Worm (Caenorhabditis elegans) whole organism, young adult: ENCODE results near the gene C25H3.17.

Experiments
- B0261.1 ChIP-seq: sonication (generic microtip); optimal IDR thresholded peaks from 2 replicates; lab custom pipeline; 2016; ENCODE audit warnings: mild to moderate bottlenecking, missing genetic modification characterization, moderate library complexity, missing compliant biosample characterization
- B0336.3 ChIP-seq: fragments of 200-800 bp; sonication (Bioruptor generic); IDR thresholded peaks from 2 replicates; pipeline ENCODE4 v1.3.6; 2022; ENCODE audit warnings: missing genetic modification characterization, missing compliant biosample characterization
- F22D6.2 ChIP-seq: sonication (generic microtip); optimal IDR thresholded peaks from 2 replicates; lab custom pipeline; 2016; ENCODE audit warnings: mild to moderate bottlenecking, missing genetic modification characterization, missing compliant biosample characterization
- F39B2.1 ChIP-seq: fragments of 200-800 bp; sonication (Bioruptor generic); IDR thresholded peaks from 2 replicates; pipeline ENCODE4 v1.3.6; 2022; ENCODE audit warnings: missing genetic modification reagents, missing genetic modification characterization, missing compliant biosample characterization
- F49E8.2 ChIP-seq: sonication (generic microtip); optimal IDR thresholded peaks from 3 replicates; lab custom pipeline; 2017; ENCODE audit warnings: missing genetic modification characterization, mild to moderate bottlenecking, missing compliant biosample characterization, antibody characterized with exemption, moderate library complexity; ENCODE audit not compliant: insufficient read depth
- F57A8.1 ChIP-seq: fragments of 200-800 bp; sonication (Bioruptor generic); optimal IDR thresholded peaks from 2 replicates; lab custom pipeline; 2018; ENCODE audit warnings: mild to moderate bottlenecking, missing genetic modification characterization, moderate library complexity, missing compliant biosample characterization
- T07F8.4 ChIP-seq: sonication (generic microtip); optimal IDR thresholded peaks from 2 replicates; lab custom pipeline; 2016; ENCODE audit warnings: mild to moderate bottlenecking, missing genetic modification characterization, moderate library complexity, missing compliant biosample characterization
- Y53G8AR.9 ChIP-seq: fragments of 200-800 bp; sonication (Bioruptor generic); conservative IDR thresholded peaks from 2 replicates; pipeline ENCODE4 v1.3.6; 2022; ENCODE audit warnings: missing genetic modification reagents, missing genetic modification characterization, missing compliant biosample characterization
- Y95B8A.8 ChIP-seq: fragments of 200-800 bp; sonication (Bioruptor generic); IDR thresholded peaks from 2 replicates; pipeline ENCODE4 v1.3.6; 2022; ENCODE audit warnings: missing genetic modification reagents, missing genetic modification characterization, missing compliant biosample characterization
- atf-7 ChIP-seq: sonication (generic microtip); optimal IDR thresholded peaks from 2 replicates; lab custom pipeline; 2017; ENCODE audit warnings: mild to moderate bottlenecking, missing genetic modification characterization, missing compliant biosample characterization
- ccch-3 ChIP-seq: fragments of 200-800 bp; sonication (Bioruptor generic); optimal IDR thresholded peaks from 2 replicates; lab custom pipeline; 2018; ENCODE audit warnings: mild to moderate bottlenecking, missing genetic modification characterization, missing compliant biosample characterization
- cebp-1 ChIP-seq, 2 experiments: fragments of 200-800 bp in 1 of 2; sonication (Bioruptor generic) in 1 of 2; sonication (generic microtip) in 1 of 2; IDR thresholded peaks in 1 of 2; optimal IDR thresholded peaks in 1 of 2; 2 replicates each; pipeline versions ENCODE4 v1.3.6 to Lab custom; 2017 to 2022; ENCODE audit warnings: missing compliant biosample characterization in 2 of 2, missing genetic modification characterization in 2 of 2, mild to moderate bottlenecking in 1 of 2, missing genetic modification reagents in 1 of 2, moderate library complexity in 1 of 2
- cebp-2 ChIP-seq: fragments of 200-800 bp; sonication (Bioruptor generic); IDR thresholded peaks from 2 replicates; pipeline ENCODE4 v1.3.6; 2022; ENCODE audit warnings: missing genetic modification characterization, missing compliant biosample characterization
- ceh-100 ChIP-seq: fragments of 200-800 bp; sonication (Bioruptor generic); IDR thresholded peaks from 2 replicates; pipeline ENCODE4 v1.3.6; 2022; ENCODE audit warnings: missing genetic modification reagents, missing genetic modification characterization, missing compliant biosample characterization
- ceh-40 ChIP-seq: fragments of 200-800 bp; sonication (Bioruptor generic); IDR thresholded peaks from 2 replicates; pipeline ENCODE4 v1.3.6; 2022; ENCODE audit warnings: missing genetic modification characterization, missing compliant biosample characterization
- chd-7 ChIP-seq: sonication (generic microtip); optimal IDR thresholded peaks from 2 replicates; lab custom pipeline; 2016; ENCODE audit warnings: mild to moderate bottlenecking, missing genetic modification characterization, moderate library complexity, missing compliant biosample characterization
- dox-1 ChIP-seq: fragments of 200-800 bp; sonication (Bioruptor generic); IDR thresholded peaks from 2 replicates; pipeline ENCODE4 v1.3.6; 2022; ENCODE audit warnings: missing genetic modification reagents, missing genetic modification characterization, missing compliant biosample characterization
- dpff-1 ChIP-seq: sonication (generic microtip); optimal IDR thresholded peaks from 2 replicates; lab custom pipeline; 2017; ENCODE audit warnings: mild to moderate bottlenecking, missing genetic modification characterization, missing compliant biosample characterization
- ekl-4 ChIP-seq: fragments of 200-800 bp; sonication (Bioruptor generic); IDR thresholded peaks from 2 replicates; pipeline ENCODE4 v1.3.6; 2022; ENCODE audit warnings: missing genetic modification reagents, missing genetic modification characterization, missing compliant biosample characterization
- him-1 ChIP-seq: sonication (generic microtip); optimal IDR thresholded peaks from 2 replicates; lab custom pipeline; 2016; ENCODE audit warnings: missing genotype, missing genetic modification reagents, missing genetic modification characterization, missing compliant biosample characterization
- hlh-26 ChIP-seq: fragments of 200-800 bp; sonication (Bioruptor generic); conservative IDR thresholded peaks from 2 replicates; pipeline ENCODE4 v1.3.6; 2022; ENCODE audit warnings: missing genetic modification reagents, missing genetic modification characterization, missing compliant biosample characterization
- hmg-20 ChIP-seq: fragments of 200-800 bp; sonication (Bioruptor generic); IDR thresholded peaks from 2 replicates; pipeline ENCODE4 v1.3.6; 2022; ENCODE audit warnings: missing genetic modification reagents, missing genetic modification characterization, missing compliant biosample characterization
- lag-1 ChIP-seq: fragments of 200-800 bp; sonication (Bioruptor generic); IDR thresholded peaks from 2 replicates; pipeline ENCODE4 v1.3.6; 2022; ENCODE audit warnings: missing genetic modification reagents, missing genetic modification characterization, missing compliant biosample characterization
- let-526 ChIP-seq: fragments of 200-800 bp; sonication (Bioruptor generic); IDR thresholded peaks from 2 replicates; pipeline ENCODE4 v1.3.6; 2022; ENCODE audit warnings: missing genetic modification reagents, missing genetic modification characterization, missing compliant biosample characterization
- lin-26 ChIP-seq: fragments of 200-800 bp; sonication (Bioruptor generic); IDR thresholded peaks from 2 replicates; pipeline ENCODE4 v1.3.6; 2022; ENCODE audit warnings: missing genetic modification reagents, missing genetic modification characterization, missing compliant biosample characterization
- lin-54 ChIP-seq: fragments of 200-800 bp; sonication (Bioruptor generic); optimal IDR thresholded peaks from 2 replicates; lab custom pipeline; 2018; ENCODE audit warnings: mild to moderate bottlenecking, missing genetic modification characterization, missing compliant biosample characterization
- lir-1 ChIP-seq: fragments of 200-800 bp; sonication (Bioruptor generic); conservative IDR thresholded peaks from 2 replicates; pipeline ENCODE4 v1.3.6; 2022; ENCODE audit warnings: missing genetic modification reagents, missing genetic modification characterization, missing compliant biosample characterization
- lsl-1 ChIP-seq: fragments of 200-800 bp; sonication (Bioruptor generic); optimal IDR thresholded peaks from 2 replicates; lab custom pipeline; 2018; ENCODE audit warnings: mild to moderate bottlenecking, missing genetic modification characterization, moderate library complexity, missing compliant biosample characterization
- lsy-27 ChIP-seq: sonication (generic microtip); optimal IDR thresholded peaks from 2 replicates; lab custom pipeline; 2017; ENCODE audit warnings: missing genetic modification characterization, mild to moderate bottlenecking, missing compliant biosample characterization, antibody characterized with exemption, missing genotype, borderline replicate concordance; ENCODE audit not compliant: insufficient read depth
- madf-10 ChIP-seq: sonication (generic microtip); optimal IDR thresholded peaks from 2 replicates; lab custom pipeline; 2016; ENCODE audit warnings: mild to moderate bottlenecking, missing genetic modification characterization, missing compliant biosample characterization
- madf-6 ChIP-seq: fragments of 200-800 bp; sonication (Bioruptor generic); IDR thresholded peaks from 2 replicates; pipeline ENCODE4 v1.3.6; 2022; ENCODE audit warnings: missing genetic modification reagents, missing genetic modification characterization, missing compliant biosample characterization
- mel-28 ChIP-seq: sonication (generic microtip); optimal IDR thresholded peaks from 2 replicates; lab custom pipeline; 2016; ENCODE audit warnings: borderline replicate concordance, mild to moderate bottlenecking, missing genetic modification characterization, missing compliant biosample characterization
- mxl-1 ChIP-seq: sonication (generic microtip); optimal IDR thresholded peaks from 2 replicates; lab custom pipeline; 2016; ENCODE audit warnings: missing genetic modification characterization, missing compliant biosample characterization
- nhr-120 ChIP-seq: fragments of 200-800 bp; sonication (Bioruptor generic); IDR thresholded peaks from 2 replicates; pipeline ENCODE4 v1.3.6; 2022; ENCODE audit warnings: missing genetic modification characterization, missing compliant biosample characterization
- nhr-179 ChIP-seq: sonication (generic microtip); optimal IDR thresholded peaks from 2 replicates; lab custom pipeline; 2016; ENCODE audit warnings: mild to moderate bottlenecking, missing genetic modification characterization, missing compliant biosample characterization
- nhr-80 ChIP-seq: sonication (generic microtip); optimal IDR thresholded peaks from 2 replicates; lab custom pipeline; 2016; ENCODE audit warnings: missing genetic modification characterization, missing compliant biosample characterization
- pha-4 ChIP-seq: fragments of 150-350 bp; sonication (generic microtip); optimal IDR thresholded peaks from 2 replicates; lab custom pipeline; 2014; ENCODE audit warnings: missing biosample characterization, missing genetic modification reagents, missing genetic modification characterization
- rpc-1 ChIP-seq, 2 experiments: fragments of 150-350 bp in 1 of 2; sonication (generic microtip) in 1 of 2; optimal IDR thresholded peaks; 2 replicates each; lab custom pipeline; 2014 to 2018; ENCODE audit warnings: missing biosample characterization in 1 of 2, missing genetic modification characterization in 1 of 2, missing genetic modification reagents in 1 of 2, missing genotype in 1 of 2
- snpc-1.1 ChIP-seq: sonication (generic microtip); optimal IDR thresholded peaks from 2 replicates; lab custom pipeline; 2017; ENCODE audit warnings: missing genetic modification characterization, mild to moderate bottlenecking, missing compliant biosample characterization, antibody characterized with exemption, moderate library complexity, missing genotype, missing genetic modification reagents; ENCODE audit not compliant: insufficient read depth
- snpc-3.4 ChIP-seq: sonication (generic microtip); optimal IDR thresholded peaks from 2 replicates; lab custom pipeline; 2017; ENCODE audit warnings: missing genetic modification characterization, mild to moderate bottlenecking, missing compliant biosample characterization, antibody characterized with exemption, moderate library complexity, missing genotype, missing genetic modification reagents
- snpc-4 ChIP-seq, 5 experiments: fragments of 150-350 bp in 1 of 5; sonication (generic microtip) in 4 of 5; optimal IDR thresholded peaks; 2 replicates each; lab custom pipeline; 2014 to 2018; ENCODE audit warnings: missing genetic modification characterization in 5 of 5, missing biosample characterization in 3 of 5, antibody characterized with exemption in 2 of 5, mild to moderate bottlenecking in 2 of 5, missing compliant biosample characterization in 2 of 5, missing genotype in 2 of 5, moderate library complexity in 2 of 5, missing genetic modification reagents in 1 of 5
- zfh-2 ChIP-seq: fragments of 200-800 bp; sonication (Bioruptor generic); conservative IDR thresholded peaks from 2 replicates; pipeline ENCODE4 v1.3.6; 2022; ENCODE audit warnings: missing genetic modification reagents, missing genetic modification characterization, missing compliant biosample characterization
- ztf-22 ChIP-seq: fragments of 200-800 bp; sonication (Bioruptor generic); optimal IDR thresholded peaks from 2 replicates; lab custom pipeline; 2018; ENCODE audit warnings: mild to moderate bottlenecking, missing genetic modification characterization, moderate library complexity, missing compliant biosample characterization
- ztf-6 ChIP-seq: fragments of 200-800 bp; sonication (Bioruptor generic); IDR thresholded peaks from 2 replicates; pipeline ENCODE4 v1.3.6; 2022; ENCODE audit warnings: missing genetic modification reagents, missing genetic modification characterization, missing compliant biosample characterization

The C25H3.17 gene

DNA sequence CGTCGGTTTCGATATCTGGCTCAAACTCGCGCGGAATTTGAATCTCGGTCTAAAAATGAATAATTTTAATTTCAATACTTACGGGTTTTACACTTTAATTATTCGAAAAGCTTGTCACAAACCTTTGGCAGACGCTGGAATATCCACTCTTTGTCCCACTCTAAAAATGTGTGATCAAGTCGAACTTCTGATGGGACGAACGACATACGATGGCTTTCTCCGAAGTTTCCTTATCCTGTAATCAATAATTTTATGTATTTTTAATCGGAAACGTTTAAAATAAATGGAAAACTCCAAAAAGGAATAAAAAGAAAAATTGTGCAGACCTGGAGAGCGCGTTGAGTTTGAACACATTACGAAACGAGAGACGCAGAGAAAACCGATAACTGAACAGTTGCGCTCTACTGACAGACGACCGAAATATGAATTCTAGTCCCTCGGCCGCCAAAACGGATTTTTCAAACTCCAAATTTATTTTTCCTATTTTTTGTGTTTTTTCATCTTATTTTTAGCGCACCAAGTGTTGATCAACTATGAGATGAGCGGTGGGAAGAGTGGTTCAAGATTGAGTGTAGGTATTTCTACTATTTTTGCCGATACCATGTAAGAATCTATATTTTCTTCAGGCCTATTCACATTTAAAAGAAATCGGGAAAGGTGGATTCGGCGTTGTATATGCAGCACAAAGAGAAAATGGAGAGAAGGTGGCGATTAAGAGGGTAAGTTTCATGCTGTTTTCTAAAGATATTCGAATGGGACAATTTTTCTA, 20.1 kb downstream of the C25H3.17 start, which contains the start of the genes sam-4, F59E12.17 and zyg-1:
Gene sam-4, minus strand, starts transcription at position 51 of the 769 bp plus-strand sequence.
Gene F59E12.17, minus strand, starts transcription at position 235 of the 769 bp plus-strand sequence.
Gene zyg-1, plus strand, starts transcription at position 513 of the 769 bp plus-strand sequence.
- peak; percentile 41; the same call in 1 of the 2 replicates for TF ChIP-seq cebp-1 (GFP tag; IDR thresholded peaks at IDR 0.05; lab: Robert Waterston, UW)
- TF ChIP-seq cebp-1 (tag; optimal IDR thresholded peaks at IDR 0.05; lab: Kevin White, UChicago) = peak; percentile 50
- 0 out of 2 replicates have a peak, but pooled peaks have one; percentile 8 for TF ChIP-seq lir-1 (GFP tag; lab: Robert Waterston, UW)
- no peak for TF ChIP-seq cebp-2
- TF ChIP-seq F22D6.2 = no peak
- TF ChIP-seq snpc-4 (GFP tag; optimal IDR thresholded peaks at IDR 0.05; lab: Kevin White, UChicago) = no peak
- peak; percentile 13 to 46 (median 32) for TF ChIP-seq snpc-4 (tag; optimal IDR thresholded peaks at IDR 0.05; lab: Kevin White, UChicago)
- peak; percentile 91 for TF ChIP-seq dox-1 (GFP tag; lab: Robert Waterston, UW)
- TF ChIP-seq him-1 (tag; lab: Kevin White, UChicago) = no peak
- 0 out of 2 replicates have a peak, but pooled peaks have one; percentile 35 for TF ChIP-seq let-526 (GFP tag; lab: Robert Waterston, UW)
- TF ChIP-seq nhr-120 (GFP tag; lab: Robert Waterston, UW) = no peak
- no peak for TF ChIP-seq hmg-20 (GFP tag; lab: Robert Waterston, UW)
- peak; percentile 63 for TF ChIP-seq lsl-1 (GFP tag; lab: Kevin White, UChicago)
- TF ChIP-seq Y95B8A.8 = 0 out of 2 replicates have a peak, but pooled peaks have one; percentile 42
- peak; percentile 4 for TF ChIP-seq nhr-80 (tag; lab: Kevin White, UChicago)
- TF ChIP-seq dpff-1 (tag; lab: Kevin White, UChicago) = no peak
- TF ChIP-seq ccch-3 (GFP tag; lab: Kevin White, UChicago) = no peak
- TF ChIP-seq rpc-1 (optimal IDR thresholded peaks at IDR 0.05; lab: Kevin White, UChicago) = no peak
- TF ChIP-seq rpc-1 (tag; optimal IDR thresholded peaks at IDR 0.05; lab: Kevin White, UChicago) = no peak
- no peak for TF ChIP-seq ztf-22 (GFP tag; lab: Kevin White, UChicago)
- TF ChIP-seq T07F8.4 = no peak
- TF ChIP-seq B0261.1 (tag; lab: Kevin White, UChicago) = no peak
- peak; percentile 71 for TF ChIP-seq madf-6 (GFP tag; lab: Robert Waterston, UW)
- no peak for TF ChIP-seq madf-10
- TF ChIP-seq ekl-4 (GFP tag; lab: Robert Waterston, UW) = no peak
- TF ChIP-seq lin-26 (GFP tag; lab: Robert Waterston, UW) = no peak
- no peak for TF ChIP-seq ceh-40 (GFP tag; lab: Robert Waterston, UW)
- TF ChIP-seq Y53G8AR.9 (GFP tag; lab: Robert Waterston, UW) = no peak
- no peak for TF ChIP-seq chd-7 (tag; lab: Kevin White, UChicago)
- TF ChIP-seq pha-4 (tag; lab: Kevin White, UChicago) = no peak
- TF ChIP-seq lag-1 (GFP tag; lab: Robert Waterston, UW) = no peak
- no peak for TF ChIP-seq snpc-1.1 (tag; lab: Kevin White, UChicago)
- TF ChIP-seq lsy-27 (tag; lab: Kevin White, UChicago) = no peak
- TF ChIP-seq B0336.3 (GFP tag; lab: Robert Waterston, UW) = no peak
- no peak for TF ChIP-seq hlh-26 (GFP tag; lab: Robert Waterston, UW)
- TF ChIP-seq ztf-6 (GFP tag; lab: Robert Waterston, UW) = no peak
- TF ChIP-seq nhr-179 (tag; lab: Kevin White, UChicago) = no peak
- TF ChIP-seq F49E8.2 (tag; lab: Kevin White, UChicago) = peak; percentile 80
- TF ChIP-seq zfh-2 (GFP tag; lab: Robert Waterston, UW) = no peak
- TF ChIP-seq F57A8.1 (GFP tag; lab: Kevin White, UChicago) = no peak
- TF ChIP-seq mxl-1 (tag; lab: Kevin White, UChicago) = no peak
- no peak for TF ChIP-seq mel-28 (tag; lab: Kevin White, UChicago)
- peak; percentile 74 for TF ChIP-seq snpc-3.4 (tag; lab: Kevin White, UChicago)
- TF ChIP-seq F39B2.1 (GFP tag; lab: Robert Waterston, UW) = no peak
- peak; percentile 74 for TF ChIP-seq lin-54 (GFP tag; lab: Kevin White, UChicago)
- TF ChIP-seq ceh-100 = peak; percentile 22; the same call in 1 of the 2 replicates
- TF ChIP-seq atf-7 (tag; lab: Kevin White, UChicago) = no peak
